Worm (Caenorhabditis elegans) whole organism, mixed stage, embryonic: Measurements from ENCODE around the gene srbc-19.

Experiments
- elt-3 ChIP-seq: fragments of 150-350 bp; optimal IDR thresholded peaks from 2 replicates; lab custom pipeline; 2014; ENCODE audit warnings: missing biosample characterization, missing genetic modification characterization
- nhr-28 ChIP-seq: fragments of 150-350 bp; optimal IDR thresholded peaks from 2 replicates; lab custom pipeline; 2014; ENCODE audit warnings: missing biosample characterization, missing genetic modification characterization
- unc-120 ChIP-seq: sonication (generic microtip); optimal IDR thresholded peaks from 2 replicates; lab custom pipeline; 2017; ENCODE audit warnings: missing genetic modification characterization, missing compliant biosample characterization; ENCODE audit not compliant: poor library complexity, severe bottlenecking
- unc-62 ChIP-seq: fragments of 150-350 bp; optimal IDR thresholded peaks from 2 replicates; lab custom pipeline; 2014; ENCODE audit warnings: missing biosample characterization, missing genetic modification reagents, missing genetic modification characterization

DNA sequence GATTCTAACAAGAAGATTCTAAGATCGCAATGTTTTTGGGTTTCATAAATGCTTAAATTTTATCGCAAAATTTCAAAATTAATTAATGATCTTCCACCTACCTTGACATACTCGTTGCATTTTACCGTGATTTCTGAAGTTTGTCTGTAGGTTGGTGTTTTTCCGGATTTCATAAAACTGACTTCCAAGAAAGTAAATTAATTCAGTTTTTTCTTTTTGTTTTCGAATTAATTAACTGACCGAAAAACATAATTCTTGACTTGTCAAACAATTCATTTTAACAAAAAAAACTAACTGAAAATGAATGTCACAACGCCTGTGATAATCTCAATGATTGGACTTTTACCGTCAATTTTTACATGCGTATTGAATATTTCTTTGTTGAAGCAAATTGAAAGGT, 15.2 kb upstream of the srbc-19 start, which contains the start of gene srbc-16:
- TF ChIP-seq nhr-28 (tag; lab: Kevin White, UChicago) (no peak), unc-62 (no peak), unc-120 (no peak), elt-3 (tag; lab: Kevin White, UChicago) (no peak)
